Fruit fly (Drosophila melanogaster) whole organism, embryonic: ENCODE data around the gene Ids.

Source experiments
- Adf1 ChIP-seq: fragments of 200-800 bp; sonication (Bioruptor generic); IDR thresholded peaks from 2 replicates; pipeline ENCODE4 v1.3.6; 2022; ENCODE audit warnings: missing biosample characterization, missing genetic modification characterization
- Antp ChIP-seq: fragments of 200-800 bp; sonication (Bioruptor generic); optimal IDR thresholded peaks from 3 replicates; lab custom pipeline; 2016; ENCODE audit warnings: missing biosample characterization, missing genetic modification characterization
- Asciz ChIP-seq: fragments of 200-800 bp; sonication (Bioruptor generic); optimal IDR thresholded peaks from 2 replicates; lab custom pipeline; 2017; ENCODE audit warnings: missing biosample characterization, mild to moderate bottlenecking, missing genetic modification characterization, missing genetic modification reagents
- Atf3 ChIP-seq: fragments of 200-800 bp; sonication (Bioruptor generic); optimal IDR thresholded peaks from 3 replicates; lab custom pipeline; 2016; ENCODE audit warnings: missing biosample characterization, missing genetic modification characterization
- CG10543 ChIP-seq: fragments of 200-800 bp; sonication (Bioruptor generic); optimal IDR thresholded peaks from 3 replicates; lab custom pipeline; 2017; ENCODE audit warnings: missing biosample characterization, mild to moderate bottlenecking, missing genetic modification characterization, moderate library complexity
- CG15479 ChIP-seq: fragments of 200-800 bp; sonication (Bioruptor generic); optimal IDR thresholded peaks from 3 replicates; lab custom pipeline; 2019; ENCODE audit warnings: missing biosample characterization, mild to moderate bottlenecking, missing genetic modification characterization, moderate library complexity
- CG2199 ChIP-seq: fragments of 200-800 bp; sonication (Bioruptor generic); IDR thresholded peaks from 3 replicates; pipeline ENCODE4 v1.3.6; 2022; ENCODE audit warnings: missing biosample characterization, missing genetic modification characterization
- CG2712 ChIP-seq: fragments of 200-800 bp; optimal IDR thresholded peaks from 3 replicates; lab custom pipeline; 2019; ENCODE audit warnings: missing biosample characterization, mild to moderate bottlenecking, missing genetic modification characterization, moderate library complexity
- CG3407 ChIP-seq: fragments of 200-800 bp; sonication (Bioruptor generic); optimal IDR thresholded peaks from 2 replicates; lab custom pipeline; 2018; ENCODE audit warnings: missing biosample characterization, mild to moderate bottlenecking, missing genetic modification characterization
- CG34376 ChIP-seq: fragments of 200-800 bp; sonication (Bioruptor generic); optimal IDR thresholded peaks from 2 replicates; lab custom pipeline; 2018; ENCODE audit warnings: missing biosample characterization, mild to moderate bottlenecking, missing genetic modification characterization
- CG42726 ChIP-seq: fragments of 200-800 bp; sonication (Bioruptor generic); IDR thresholded peaks from 2 replicates; pipeline ENCODE4 v1.3.6; 2022; ENCODE audit warnings: missing biosample characterization, missing genetic modification characterization; ENCODE audit not compliant: partially characterized antibody
- CG4360 ChIP-seq: fragments of 200-800 bp; sonication (Bioruptor generic); IDR thresholded peaks from 2 replicates; pipeline ENCODE4 v1.3.6; 2022; ENCODE audit warnings: missing biosample characterization, missing genetic modification characterization
- CG43689 ChIP-seq: fragments of 200-800 bp; sonication (Bioruptor generic); IDR thresholded peaks from 2 replicates; pipeline ENCODE4 v1.3.6; 2022; ENCODE audit warnings: missing biosample characterization, missing genetic modification characterization
- CG7745 ChIP-seq: fragments of 200-800 bp; sonication (Bioruptor generic); optimal IDR thresholded peaks from 2 replicates; lab custom pipeline; 2018; ENCODE audit warnings: missing biosample characterization, mild to moderate bottlenecking, missing genetic modification characterization, moderate library complexity
- CG9437 ChIP-seq: fragments of 200-800 bp; sonication (Bioruptor generic); optimal IDR thresholded peaks from 2 replicates; lab custom pipeline; 2018; ENCODE audit warnings: missing biosample characterization, mild to moderate bottlenecking, missing genetic modification characterization
- CTCF ChIP-seq: fragments of 200-800 bp; sonication (Bioruptor generic); optimal IDR thresholded peaks from 2 replicates; lab custom pipeline; 2017; ENCODE audit warnings: missing biosample characterization, mild to moderate bottlenecking, missing genetic modification characterization, moderate library complexity
- Drgx ChIP-seq: fragments of 200-800 bp; sonication (Bioruptor generic); IDR thresholded peaks from 2 replicates; pipeline ENCODE4 v1.3.6; 2022; ENCODE audit warnings: missing biosample characterization, missing genetic modification characterization
- Hsf ChIP-seq: fragments of 200-800 bp; sonication (Bioruptor generic); optimal IDR thresholded peaks from 3 replicates; lab custom pipeline; 2016; ENCODE audit warnings: missing biosample characterization, missing genetic modification characterization
- Med ChIP-seq: fragments of 200-800 bp; sonication (Bioruptor generic); peaks from one replicate; lab custom pipeline; 2016; ENCODE audit warnings: missing biosample characterization, missing genetic modification characterization, mild to moderate bottlenecking, inconsistent platforms, moderate library complexity
- Pdp1 ChIP-seq, 2 experiments: fragments of 200-800 bp; sonication (Bioruptor generic); optimal IDR thresholded peaks; 3 replicates each; lab custom pipeline; 2016; ENCODE audit warnings: missing biosample characterization in 2 of 2, missing genetic modification characterization in 2 of 2, mild to moderate bottlenecking in 1 of 2, moderate library complexity in 1 of 2
- Rfx ChIP-seq: fragments of 200-800 bp; sonication (Bioruptor generic); IDR thresholded peaks from 2 replicates; pipeline ENCODE4 v1.3.6; 2022; ENCODE audit warnings: missing biosample characterization, missing genetic modification characterization
- Scr ChIP-seq: fragments of 200-800 bp; sonication (Bioruptor generic); IDR thresholded peaks from 2 replicates; pipeline ENCODE4 v1.3.6; 2022; ENCODE audit warnings: missing biosample characterization, missing genetic modification characterization; ENCODE audit not compliant: partially characterized antibody
- Tbp ChIP-seq: fragments of >200 bp; optimal IDR thresholded peaks from 2 replicates; lab custom pipeline; 2018; ENCODE audit warnings: missing biosample characterization, missing genetic modification characterization
- az2 ChIP-seq: fragments of 200-800 bp; sonication (Bioruptor generic); optimal IDR thresholded peaks from 3 replicates; lab custom pipeline; 2016; ENCODE audit warnings: missing biosample characterization, missing genetic modification characterization
- chinmo ChIP-seq: fragments of 200-800 bp; sonication (Bioruptor generic); IDR thresholded peaks from 4 replicates; pipeline ENCODE4 v1.3.6; 2022; ENCODE audit warnings: missing biosample characterization, missing genetic modification characterization; ENCODE audit not compliant: partially characterized antibody
- chm ChIP-seq: fragments of 200-800 bp; sonication (Bioruptor generic); IDR thresholded peaks from 2 replicates; pipeline ENCODE4 v1.3.6; 2022; ENCODE audit warnings: missing biosample characterization, missing genetic modification characterization
- ci ChIP-seq: fragments of 200-800 bp; sonication (Bioruptor generic); IDR thresholded peaks from 3 replicates; pipeline ENCODE4 v1.3.6; 2022; ENCODE audit warnings: missing biosample characterization, missing genetic modification characterization
- crc ChIP-seq: fragments of 200-800 bp; sonication (Bioruptor generic); optimal IDR thresholded peaks from 2 replicates; lab custom pipeline; 2016; ENCODE audit warnings: missing biosample characterization, missing genetic modification characterization
- croc ChIP-seq: fragments of 200-800 bp; sonication (Bioruptor generic); conservative IDR thresholded peaks from 3 replicates; pipeline ENCODE4 v1.3.6; 2022; ENCODE audit warnings: missing biosample characterization, missing genetic modification characterization
- cwo ChIP-seq: fragments of 200-800 bp; sonication (Bioruptor generic); optimal IDR thresholded peaks from 3 replicates; lab custom pipeline; 2017; ENCODE audit warnings: missing biosample characterization, missing genetic modification characterization, mild to moderate bottlenecking, moderate library complexity, missing genetic modification reagents
- da ChIP-seq: fragments of 200-800 bp; sonication (Bioruptor generic); optimal IDR thresholded peaks from 2 replicates; lab custom pipeline; 2016; ENCODE audit warnings: missing biosample characterization, missing genetic modification characterization
- gcm ChIP-seq: fragments of 200-800 bp; sonication (Bioruptor generic); optimal IDR thresholded peaks from 2 replicates; lab custom pipeline; 2019; ENCODE audit warnings: missing biosample characterization, mild to moderate bottlenecking, missing genetic modification characterization, moderate library complexity
- ind ChIP-seq: fragments of 200-800 bp; sonication (Bioruptor generic); optimal IDR thresholded peaks from 3 replicates; lab custom pipeline; 2016; ENCODE audit warnings: missing biosample characterization, missing genetic modification characterization
- kay ChIP-seq: fragments of 200-800 bp; sonication (Bioruptor generic); optimal IDR thresholded peaks from 2 replicates; lab custom pipeline; 2016; ENCODE audit warnings: missing biosample characterization, missing genetic modification characterization
- kni ChIP-seq: fragments of 200-800 bp; sonication (Bioruptor generic); optimal IDR thresholded peaks from 3 replicates; lab custom pipeline; 2017; ENCODE audit warnings: mild to moderate bottlenecking, missing biosample characterization, missing genetic modification reagents, missing genetic modification characterization
- lmd ChIP-seq: fragments of 200-800 bp; sonication (Bioruptor generic); IDR thresholded peaks from 2 replicates; pipeline ENCODE4 v1.3.6; 2022; ENCODE audit warnings: missing biosample characterization, missing genetic modification characterization
- nerfin-1 ChIP-seq: fragments of 200-800 bp; sonication (Bioruptor generic); optimal IDR thresholded peaks from 3 replicates; lab custom pipeline; 2019; ENCODE audit warnings: missing biosample characterization, mild to moderate bottlenecking, missing genetic modification characterization, moderate library complexity
- nom ChIP-seq: fragments of 200-800 bp; sonication (Bioruptor generic); optimal IDR thresholded peaks from 2 replicates; lab custom pipeline; 2017; ENCODE audit warnings: missing biosample characterization, missing genetic modification characterization, mild to moderate bottlenecking, moderate library complexity, missing genetic modification reagents
- prd ChIP-seq, 3 experiments: fragments of >200 bp in 2 of 3; fragments of 200-800 bp in 1 of 3; sonication (Bioruptor generic) in 1 of 3; optimal IDR thresholded peaks in 2 of 3; IDR thresholded peaks in 1 of 3; 2 replicates in 2 of 3; 3 replicates in 1 of 3; pipeline versions ENCODE4 v1.3.6 to Lab custom; 2017 to 2022; ENCODE audit warnings: missing biosample characterization in 1 of 3, missing genetic modification characterization in 1 of 3
- seq ChIP-seq: fragments of 200-800 bp; sonication (Bioruptor generic); IDR thresholded peaks from 2 replicates; pipeline ENCODE4 v1.3.6; 2022; ENCODE audit warnings: missing biosample characterization, missing genetic modification characterization
- sqz ChIP-seq: fragments of 200-800 bp; sonication (Bioruptor generic); optimal IDR thresholded peaks from 3 replicates; lab custom pipeline; 2018; ENCODE audit warnings: missing biosample characterization, mild to moderate bottlenecking, missing genetic modification characterization
- ttk ChIP-seq: fragments of 200-800 bp; sonication (Bioruptor generic); IDR thresholded peaks from 2 replicates; pipeline ENCODE4 v2.1.2; 2022; ENCODE audit warnings: missing biosample characterization, missing genetic modification characterization
- tup ChIP-seq: fragments of 200-800 bp; sonication (Bioruptor generic); optimal IDR thresholded peaks from 2 replicates; lab custom pipeline; 2016; ENCODE audit warnings: missing biosample characterization, mild to moderate bottlenecking, missing genetic modification characterization, moderate library complexity
- twi ChIP-seq: fragments of 200-800 bp; optimal IDR thresholded peaks from 2 replicates; lab custom pipeline; 2019; ENCODE audit warnings: missing biosample characterization, mild to moderate bottlenecking, missing genetic modification characterization, moderate library complexity
- vvl ChIP-seq: fragments of 200-800 bp; sonication (Bioruptor generic); IDR thresholded peaks from 2 replicates; pipeline ENCODE4 v1.3.6; 2022; ENCODE audit warnings: missing biosample characterization, missing genetic modification characterization

The Ids gene

DNA sequence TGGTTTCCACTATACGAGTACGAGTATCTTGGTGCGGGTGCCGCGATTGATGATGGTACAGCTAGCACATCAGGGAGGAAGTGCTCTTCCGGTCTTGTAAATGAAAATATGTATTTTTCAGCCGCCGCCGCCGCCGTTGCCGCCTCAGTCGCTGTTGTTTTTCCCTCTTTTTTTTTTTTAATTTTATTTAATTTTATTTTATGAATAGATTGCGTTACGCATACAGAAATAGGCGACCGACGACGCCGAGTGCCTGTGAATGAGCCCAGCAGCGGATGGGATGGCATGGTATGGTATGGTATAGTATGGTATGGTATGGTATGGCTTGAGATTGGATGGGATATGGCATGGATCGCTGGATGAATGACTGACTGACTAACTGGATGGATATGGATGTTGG lies 8.7 kb downstream of the Ids start:
- TF ChIP-seq CG9437 (GFP tag; lab: Kevin White, UChicago) (no peak), ci (GFP tag; lab: Robert Waterston, UW) (0 out of 3 replicates have a peak, but pooled peaks have one; percentile 31), ind (GFP tag; lab: Kevin White, UChicago) (no peak), Med (peak; percentile 27), CG34376 (GFP tag; lab: Kevin White, UChicago) (no peak), Rfx (GFP tag; lab: Robert Waterston, UW) (0 out of 2 replicates have a peak, but pooled peaks have one; percentile 22), Asciz (GFP tag; lab: Kevin White, UChicago) (no peak), Drgx (0 out of 2 replicates have a peak, but pooled peaks have one; percentile 27), CG3407 (no peak), prd (optimal IDR thresholded peaks at IDR 0.05; lab: Kevin White, UChicago) (no peak), prd (GFP tag; IDR thresholded peaks at IDR 0.05; lab: Robert Waterston, UW) (no peak), nom (GFP tag; lab: Kevin White, UChicago) (peak; percentile 23), lmd (GFP tag; lab: Robert Waterston, UW) (no peak), nerfin-1 (tag; lab: Kevin White, UChicago) (no peak), CG43689 (GFP tag; lab: Robert Waterston, UW) (no peak), gcm (GFP tag; lab: Kevin White, UChicago) (peak; percentile 68), CG10543 (peak; percentile 20), CG7745 (tag; lab: Kevin White, UChicago) (peak; percentile 62), Adf1 (GFP tag; lab: Robert Waterston, UW) (peak; percentile 46), sqz (GFP tag; lab: Kevin White, UChicago) (peak; percentile 40), chm (GFP tag; lab: Robert Waterston, UW) (no peak), chinmo (0 out of 4 replicates have a peak, but pooled peaks have one; percentile 25), Hsf (no peak), Scr (no peak), crc (GFP tag; lab: Kevin White, UChicago) (no peak), CG2199 (GFP tag; lab: Robert Waterston, UW) (peak; percentile 69; the same call in 2 of the 3 replicates), seq (GFP tag; lab: Robert Waterston, UW) (0 out of 2 replicates have a peak, but pooled peaks have one; percentile 5), kay (GFP tag; lab: Kevin White, UChicago) (no peak), vvl (peak; percentile 82)

- TF ChIP-seq CG2712 (tag; lab: Kevin White, UChicago) (peak; percentile 90), croc (GFP tag; lab: Robert Waterston, UW) (no peak), da (GFP tag; lab: Kevin White, UChicago) (no peak), CTCF (GFP tag; lab: Kevin White, UChicago) (no peak), vvl (peak; percentile 83), Atf3 (GFP tag; lab: Kevin White, UChicago) (no peak), az2 (GFP tag; lab: Kevin White, UChicago) (no peak), CG42726 (GFP tag; lab: Robert Waterston, UW) (no peak), CG15479 (GFP tag; lab: Kevin White, UChicago) (no peak), Pdp1 (GFP tag; optimal IDR thresholded peaks at IDR 0.05; lab: Kevin White, UChicago) (peak in 1 of 2 experiments; percentile 26), ttk (GFP tag; lab: Robert Waterston, UW) (no peak), Tbp (GFP tag; lab: Kevin White, UChicago) (no peak), kni (GFP tag; lab: Kevin White, UChicago) (peak; percentile 9), twi (peak; percentile 23), CG7745 (tag; lab: Kevin White, UChicago) (no peak), Antp (GFP tag; lab: Kevin White, UChicago) (no peak), cwo (GFP tag; lab: Kevin White, UChicago) (no peak), CG4360 (GFP tag; lab: Robert Waterston, UW) (peak; percentile 98), tup (GFP tag; lab: Kevin White, UChicago) (no peak)
Observed at dm6 chr3L:3387619-3388018, 9.6 kb downstream of the Ids start.
